Fruit fly (Drosophila melanogaster) whole organism, pupa: ENCODE measurements around the gene Ogg1.
A peak's percentile ranks its signal among the peaks of the same experiment; 100 is the strongest.

Experiments used
- CG14655 ChIP-seq: fragments of 200-800 bp; sonication (Bioruptor generic); optimal IDR thresholded peaks from 3 replicates; lab custom pipeline; 2017; ENCODE audit warnings: mild to moderate bottlenecking, missing biosample characterization, missing genetic modification reagents, missing genetic modification characterization
- CG15710 ChIP-seq: fragments of 200-800 bp; sonication (Bioruptor generic); optimal IDR thresholded peaks from 2 replicates; lab custom pipeline; 2018; ENCODE audit warnings: missing biosample characterization, mild to moderate bottlenecking, missing genetic modification characterization, moderate library complexity
- CG17806 ChIP-seq: fragments of 200-800 bp; sonication (Bioruptor generic); optimal IDR thresholded peaks from 2 replicates; lab custom pipeline; 2018; ENCODE audit warnings: missing biosample characterization, mild to moderate bottlenecking, missing genetic modification characterization, moderate library complexity
- CG4496 ChIP-seq: fragments of 200-800 bp; sonication (Bioruptor generic); IDR thresholded peaks from 3 replicates; pipeline ENCODE4 v1.3.6; 2022; ENCODE audit warnings: missing biosample characterization, missing genetic modification characterization
- CG8301 ChIP-seq: fragments of 200-800 bp; sonication (Bioruptor generic); optimal IDR thresholded peaks from 2 replicates; lab custom pipeline; 2018; ENCODE audit warnings: missing biosample characterization, mild to moderate bottlenecking, missing genetic modification characterization
- EcR ChIP-seq: fragments of 200-800 bp; sonication (Bioruptor generic); optimal IDR thresholded peaks from 3 replicates; lab custom pipeline; 2019; ENCODE audit warnings: missing biosample characterization, missing genetic modification characterization, mild to moderate bottlenecking, moderate library complexity, missing genetic modification reagents
- Ets98B ChIP-seq: fragments of 200-800 bp; sonication (Bioruptor generic); IDR thresholded peaks from 2 replicates; pipeline ENCODE4 v1.3.6; 2022; ENCODE audit warnings: missing biosample characterization, missing genetic modification characterization
- Pif1A ChIP-seq: fragments of 200-800 bp; sonication (Bioruptor generic); optimal IDR thresholded peaks from 3 replicates; lab custom pipeline; 2016; ENCODE audit warnings: missing biosample characterization, missing genetic modification characterization
- Pif1B ChIP-seq: fragments of 200-800 bp; sonication (Bioruptor generic); optimal IDR thresholded peaks from 3 replicates; lab custom pipeline; 2016; ENCODE audit warnings: missing biosample characterization, missing genetic modification characterization
- Snoo ChIP-seq: fragments of 200-800 bp; sonication (Bioruptor generic); optimal IDR thresholded peaks from 3 replicates; lab custom pipeline; 2017; ENCODE audit warnings: missing biosample characterization, mild to moderate bottlenecking, missing genetic modification characterization, inconsistent platforms
- fd96Ca ChIP-seq: fragments of 200-800 bp; sonication (Bioruptor generic); IDR thresholded peaks from 3 replicates; pipeline ENCODE4 v1.3.6; 2022; ENCODE audit warnings: missing biosample characterization, missing genetic modification characterization
- rn ChIP-seq: fragments of 200-800 bp; sonication (Bioruptor generic); IDR thresholded peaks from 2 replicates; pipeline ENCODE4 v1.3.6; 2022; ENCODE audit warnings: missing biosample characterization, missing genetic modification characterization

DNA sequence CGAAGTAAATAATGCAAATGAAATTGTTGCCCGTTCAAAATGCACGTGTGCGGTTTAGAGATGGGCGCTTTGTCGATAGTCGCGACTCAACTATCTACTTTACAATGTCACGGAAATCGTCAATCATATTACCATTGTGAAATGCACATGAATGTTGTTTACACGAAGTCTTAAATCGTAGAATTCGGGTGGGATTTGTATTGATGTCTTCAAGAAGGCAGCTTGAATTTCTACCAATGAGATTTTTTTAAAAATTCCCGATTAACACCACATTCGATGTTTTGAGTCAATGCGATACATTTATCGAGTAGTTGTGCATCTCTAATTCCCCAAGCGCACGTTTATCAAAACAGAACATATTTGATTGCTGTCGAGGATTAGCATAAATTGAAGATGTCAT, 30.1 kb downstream of the Ogg1 start, which contains the start of gene CG1789:
- TF ChIP-seq Pif1B (GFP tag; lab: Kevin White, UChicago) (no peak), CG15710 (tag; lab: Kevin White, UChicago) (peak; percentile 5), EcR (GFP tag; lab: Kevin White, UChicago) (no peak), fd96Ca (GFP tag; lab: Robert Waterston, UW) (no peak), CG4496 (GFP tag; lab: Robert Waterston, UW) (no peak), CG17806 (tag; lab: Kevin White, UChicago) (no peak), CG8301 (tag; lab: Kevin White, UChicago) (no peak), Ets98B (GFP tag; lab: Robert Waterston, UW) (no peak), Snoo (no peak), CG14655 (GFP tag; lab: Kevin White, UChicago) (no peak), Pif1A (GFP tag; lab: Kevin White, UChicago) (no peak), rn (no peak)
